Fruit fly (Drosophila melanogaster) whole organism, prepupa: ENCODE measurements around the gene CG14853.

Experiments used
- Blimp-1 ChIP-seq: fragments of 200-800 bp; sonication (Bioruptor generic); optimal IDR thresholded peaks from 3 replicates; lab custom pipeline; 2017; ENCODE audit warnings: missing biosample characterization, missing genetic modification characterization, mild to moderate bottlenecking, moderate library complexity, missing genetic modification reagents
- CG32006 ChIP-seq: fragments of 200-800 bp; sonication (Bioruptor generic); optimal IDR thresholded peaks from 3 replicates; lab custom pipeline; 2017; ENCODE audit warnings: missing biosample characterization, mild to moderate bottlenecking, missing genetic modification characterization
- CG6808 ChIP-seq: fragments of 200-800 bp; sonication (Bioruptor generic); optimal IDR thresholded peaks from 3 replicates; lab custom pipeline; 2017; ENCODE audit warnings: missing biosample characterization, missing genetic modification characterization, mild to moderate bottlenecking, moderate library complexity, missing genetic modification reagents
- spab ChIP-seq: fragments of 200-800 bp; sonication (Bioruptor generic); optimal IDR thresholded peaks from 2 replicates; lab custom pipeline; 2017; ENCODE audit warnings: missing biosample characterization, mild to moderate bottlenecking, missing genetic modification characterization, missing genetic modification reagents

CG14853 gene

DNA sequence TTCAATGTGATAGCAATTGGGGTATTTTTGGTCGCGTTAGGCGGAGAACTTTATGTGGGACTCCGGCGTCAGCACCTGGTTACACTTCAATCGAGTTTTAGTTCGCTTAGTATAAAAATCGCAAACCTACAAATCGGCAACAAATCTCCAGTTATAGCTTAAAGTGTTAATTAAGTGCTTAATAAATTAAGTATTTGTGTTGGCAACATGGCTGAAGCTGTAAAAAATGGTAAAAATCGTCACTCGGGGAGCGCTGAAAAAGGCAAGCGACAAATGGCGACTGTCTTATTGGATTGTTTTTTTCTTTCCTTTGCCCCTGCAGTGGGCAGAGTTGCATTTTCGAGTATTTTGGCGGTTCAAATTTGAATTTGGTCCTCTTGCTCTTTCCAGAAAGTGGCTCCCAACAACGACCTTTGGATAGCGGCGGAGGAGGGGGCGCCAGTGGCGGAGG is 49.9 kb downstream of the CG14853 start, which contains the start of gene Hexim (continued):
- no peak for TF ChIP-seq CG6808 (GFP tag; lab: Kevin White, UChicago)
- TF ChIP-seq, all 60 proteins: peak for 6

DNA sequence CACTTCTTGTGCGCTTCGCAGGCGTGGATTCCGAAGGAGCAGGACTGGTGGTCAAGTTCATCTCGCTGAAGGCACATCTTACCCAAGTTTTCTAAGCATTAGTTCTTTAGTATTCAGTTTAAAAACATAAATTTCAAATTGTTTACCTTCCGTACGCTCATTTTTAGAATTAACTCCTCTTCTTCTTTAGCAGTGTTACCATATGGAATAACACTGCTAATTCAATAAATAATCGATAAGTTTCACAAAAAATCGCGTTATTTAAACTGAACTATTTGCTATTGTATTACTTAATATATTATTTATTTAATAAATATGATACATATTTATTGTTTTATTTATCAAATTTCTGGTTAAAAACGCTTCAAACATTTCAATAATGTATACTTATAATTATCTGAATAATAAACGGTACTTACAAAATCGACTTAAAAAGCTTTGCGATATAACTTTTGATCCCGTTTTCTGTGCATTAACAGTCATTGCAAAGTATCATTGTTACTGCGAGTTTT is 53.6 kb downstream of the CG14853 start, which contains the start of the genes Rad17 and BigH1:
Gene Rad17, minus strand, starts transcription at position 209 of the 512 bp plus-strand sequence.
Gene BigH1, plus strand, starts transcription at position 462 of the 512 bp plus-strand sequence.
- TF ChIP-seq CG32006 (no peak), Blimp-1 (GFP tag; lab: Kevin White, UChicago) (no peak), spab (GFP tag; lab: Kevin White, UChicago) (no peak)
